Fruit fly (Drosophila melanogaster) whole organism, adult: ENCODE results near the gene Pgant7.

Source experiments
- CG33017 ChIP-seq: fragments of 200-800 bp; sonication (Bioruptor generic); optimal IDR thresholded peaks from 2 replicates; lab custom pipeline; 2018; ENCODE audit warnings: missing biosample characterization, mild to moderate bottlenecking, missing genetic modification characterization, moderate library complexity
- Crg-1 ChIP-seq: fragments of 200-800 bp; sonication (Bioruptor generic); optimal IDR thresholded peaks from 2 replicates; lab custom pipeline; 2016; ENCODE audit warnings: missing biosample characterization, missing genetic modification characterization
- cnc ChIP-seq, 2 experiments: fragments of >200 bp; optimal IDR thresholded peaks; 2 replicates each; lab custom pipeline; 2017

- TF ChIP-seq Crg-1 (no peak), CG33017 (tag; lab: Kevin White, UChicago) (no peak), cnc (optimal IDR thresholded peaks at IDR 0.05; lab: Kevin White, UChicago) (no peak)
Observed at dm6 chrX:18540268-18540667, 40.5 kb upstream of the Pgant7 start.
